Fruit fly (Drosophila melanogaster) whole organism, embryonic: ENCODE measurements around the gene spn-B.

Experiments
- CG11504 ChIP-seq: fragments of 200-800 bp; sonication (Bioruptor generic); optimal IDR thresholded peaks from 3 replicates; lab custom pipeline; 2019; ENCODE audit warnings: missing biosample characterization, mild to moderate bottlenecking, missing genetic modification characterization, moderate library complexity
- CG1233 ChIP-seq: fragments of 200-800 bp; sonication (Bioruptor generic); optimal IDR thresholded peaks from 4 replicates; lab custom pipeline; 2018; ENCODE audit warnings: missing biosample characterization, mild to moderate bottlenecking, missing genetic modification characterization
- CG13424 ChIP-seq: fragments of 200-800 bp; sonication (Bioruptor generic); optimal IDR thresholded peaks from 2 replicates; lab custom pipeline; 2019; ENCODE audit warnings: missing biosample characterization, mild to moderate bottlenecking, missing genetic modification characterization, moderate library complexity
- CG13775 ChIP-seq: fragments of 200-800 bp; sonication (Bioruptor generic); optimal IDR thresholded peaks from 3 replicates; lab custom pipeline; 2017; ENCODE audit warnings: missing biosample characterization, mild to moderate bottlenecking, missing genetic modification characterization
- CG13894 ChIP-seq: fragments of 200-800 bp; sonication (Bioruptor generic); optimal IDR thresholded peaks from 3 replicates; lab custom pipeline; 2018; ENCODE audit warnings: missing biosample characterization, mild to moderate bottlenecking, missing genetic modification characterization, moderate library complexity
- CG14441 ChIP-seq: fragments of 200-800 bp; sonication (Bioruptor generic); IDR thresholded peaks from 2 replicates; pipeline ENCODE4 v1.3.6; 2022; ENCODE audit warnings: missing biosample characterization, missing genetic modification characterization
- CG15514 ChIP-seq: fragments of 200-800 bp; sonication (Bioruptor generic); optimal IDR thresholded peaks from 3 replicates; lab custom pipeline; 2017; ENCODE audit warnings: missing biosample characterization, missing genetic modification characterization, mild to moderate bottlenecking, moderate library complexity, missing genetic modification reagents
- CG15601 ChIP-seq: fragments of 200-800 bp; sonication (Bioruptor generic); optimal IDR thresholded peaks from 3 replicates; lab custom pipeline; 2019; ENCODE audit warnings: missing biosample characterization, mild to moderate bottlenecking, missing genetic modification characterization, moderate library complexity
- CG1603 ChIP-seq: fragments of 200-800 bp; sonication (Bioruptor generic); optimal IDR thresholded peaks from 2 replicates; lab custom pipeline; 2019; ENCODE audit warnings: missing biosample characterization, mild to moderate bottlenecking, missing genetic modification characterization, moderate library complexity
- CG17612 ChIP-seq: fragments of 200-800 bp; sonication (Bioruptor generic); IDR thresholded peaks from 2 replicates; pipeline ENCODE4 v1.3.6; 2022; ENCODE audit warnings: missing biosample characterization, missing genetic modification characterization
- CG18011 ChIP-seq: fragments of 200-800 bp; sonication (Bioruptor generic); optimal IDR thresholded peaks from 2 replicates; lab custom pipeline; 2017; ENCODE audit warnings: missing biosample characterization, missing genetic modification characterization, mild to moderate bottlenecking, moderate library complexity, missing genotype
- CG2875 ChIP-seq: fragments of 200-800 bp; sonication (Bioruptor generic); optimal IDR thresholded peaks from 2 replicates; lab custom pipeline; 2017; ENCODE audit warnings: missing biosample characterization, mild to moderate bottlenecking, missing genetic modification characterization, missing genetic modification reagents
- CG32532 ChIP-seq: fragments of 200-800 bp; sonication (Bioruptor generic); IDR thresholded peaks from 2 replicates; pipeline ENCODE4 v1.3.6; 2022; ENCODE audit warnings: missing biosample characterization, missing genetic modification characterization
- CG43689 ChIP-seq: fragments of 200-800 bp; sonication (Bioruptor generic); IDR thresholded peaks from 2 replicates; pipeline ENCODE4 v1.3.6; 2022; ENCODE audit warnings: missing biosample characterization, missing genetic modification characterization
- CG4617 ChIP-seq: fragments of 200-800 bp; sonication (Bioruptor generic); optimal IDR thresholded peaks from 3 replicates; lab custom pipeline; 2016; ENCODE audit warnings: missing biosample characterization, missing genetic modification characterization, borderline replicate concordance
- CG5953 ChIP-seq: fragments of 200-800 bp; sonication (Bioruptor generic); IDR thresholded peaks from 2 replicates; pipeline ENCODE4 v1.3.6; 2022; ENCODE audit warnings: missing biosample characterization, missing genetic modification characterization
- CG9797 ChIP-seq: fragments of 200-800 bp; sonication (Bioruptor generic); optimal IDR thresholded peaks from 3 replicates; lab custom pipeline; 2018; ENCODE audit warnings: missing biosample characterization, mild to moderate bottlenecking, missing genetic modification characterization
- CoRest ChIP-seq: fragments of 200-800 bp; sonication (Bioruptor generic); optimal IDR thresholded peaks from 3 replicates; lab custom pipeline; 2018; ENCODE audit warnings: missing biosample characterization, mild to moderate bottlenecking, missing genetic modification characterization, moderate library complexity
- Ets65A ChIP-seq: fragments of 200-800 bp; sonication (Bioruptor generic); peaks from one replicate; lab custom pipeline; 2016; ENCODE audit warnings: missing biosample characterization, missing genetic modification characterization
- H2.0 ChIP-seq: fragments of 200-800 bp; sonication (Bioruptor generic); IDR thresholded peaks from 2 replicates; pipeline ENCODE4 v1.3.6; 2022; ENCODE audit warnings: missing biosample characterization, missing genetic modification characterization
- HLH3B ChIP-seq: fragments of 200-800 bp; sonication (Bioruptor generic); IDR thresholded peaks from 2 replicates; pipeline ENCODE4 v1.3.6; 2022; ENCODE audit warnings: missing biosample characterization, missing genetic modification characterization
- Hr3 ChIP-seq: fragments of 200-800 bp; sonication (Bioruptor generic); optimal IDR thresholded peaks from 3 replicates; lab custom pipeline; 2016; ENCODE audit warnings: missing biosample characterization, missing genetic modification characterization
- Hsf ChIP-seq: fragments of 200-800 bp; sonication (Bioruptor generic); optimal IDR thresholded peaks from 3 replicates; lab custom pipeline; 2016; ENCODE audit warnings: missing biosample characterization, missing genetic modification characterization
- Jarid2 ChIP-seq: fragments of 200-800 bp; sonication (Bioruptor generic); optimal IDR thresholded peaks from 3 replicates; lab custom pipeline; 2017; ENCODE audit warnings: mild to moderate bottlenecking, missing biosample characterization, missing genetic modification reagents, missing genetic modification characterization
- Lim3 ChIP-seq: fragments of 200-800 bp; sonication (Bioruptor generic); IDR thresholded peaks from 2 replicates; pipeline ENCODE4 v1.3.6; 2022; ENCODE audit warnings: missing biosample characterization, missing genetic modification characterization
- MBD-R2 ChIP-seq: fragments of 200-800 bp; sonication (Bioruptor generic); IDR thresholded peaks from 2 replicates; pipeline ENCODE4 v1.3.6; 2022; ENCODE audit warnings: missing biosample characterization, missing genetic modification characterization
- Oaz ChIP-seq: fragments of 200-800 bp; sonication (Bioruptor generic); IDR thresholded peaks from 2 replicates; pipeline ENCODE4 v1.3.6; 2022; ENCODE audit warnings: missing biosample characterization, missing genetic modification characterization
- Ravus ChIP-seq: fragments of 200-800 bp; sonication (Bioruptor generic); IDR thresholded peaks from 2 replicates; pipeline ENCODE4 v1.3.6; 2022; ENCODE audit warnings: missing biosample characterization, missing genetic modification characterization
- Spps ChIP-seq: fragments of 200-800 bp; sonication (Bioruptor generic); optimal IDR thresholded peaks from 2 replicates; lab custom pipeline; 2018; ENCODE audit warnings: missing biosample characterization, mild to moderate bottlenecking, missing genetic modification characterization
- Stat92E ChIP-seq, 3 experiments: fragments of >200 bp in 2 of 3; fragments of 200-800 bp in 1 of 3; sonication (Bioruptor generic) in 1 of 3; optimal IDR thresholded peaks; 2 replicates each; lab custom pipeline; 2017 to 2019; ENCODE audit warnings: missing biosample characterization in 3 of 3, missing genetic modification characterization in 3 of 3, mild to moderate bottlenecking in 1 of 3, moderate library complexity in 1 of 3
- ato ChIP-seq: fragments of 200-800 bp; sonication (Bioruptor generic); IDR thresholded peaks from 2 replicates; pipeline ENCODE4 v1.3.6; 2022; ENCODE audit warnings: missing biosample characterization, missing genetic modification characterization; ENCODE audit not compliant: partially characterized antibody
- cas ChIP-seq: fragments of 200-800 bp; sonication (Bioruptor generic); IDR thresholded peaks from 2 replicates; pipeline ENCODE4 v1.3.6; 2022; ENCODE audit warnings: missing biosample characterization, missing genetic modification characterization
- cwo ChIP-seq: fragments of 200-800 bp; sonication (Bioruptor generic); optimal IDR thresholded peaks from 3 replicates; lab custom pipeline; 2017; ENCODE audit warnings: missing biosample characterization, missing genetic modification characterization, mild to moderate bottlenecking, moderate library complexity, missing genetic modification reagents
- dan ChIP-seq: fragments of 200-800 bp; sonication (Bioruptor generic); IDR thresholded peaks from 2 replicates; pipeline ENCODE4 v1.3.6; 2022; ENCODE audit warnings: missing biosample characterization, missing genetic modification characterization
- dm ChIP-seq: fragments of 200-800 bp; sonication (Bioruptor generic); optimal IDR thresholded peaks from 3 replicates; lab custom pipeline; 2016; ENCODE audit warnings: missing biosample characterization, missing genetic modification characterization
- ems ChIP-seq: fragments of 200-800 bp; sonication (Bioruptor generic); optimal IDR thresholded peaks from 3 replicates; lab custom pipeline; 2016; ENCODE audit warnings: missing biosample characterization, missing genetic modification characterization
- hb ChIP-seq: fragments of 200-800 bp; sonication (Bioruptor generic); IDR thresholded peaks from 3 replicates; pipeline ENCODE4 v1.3.6; 2022; ENCODE audit warnings: missing biosample characterization, missing genetic modification characterization; ENCODE audit not compliant: partially characterized antibody
- ken ChIP-seq: fragments of 200-800 bp; sonication (Bioruptor generic); IDR thresholded peaks from 3 replicates; pipeline ENCODE4 v1.3.6; 2022; ENCODE audit warnings: missing biosample characterization, missing genetic modification characterization
- klu ChIP-seq: fragments of 200-800 bp; sonication (Bioruptor generic); IDR thresholded peaks from 2 replicates; pipeline ENCODE4 v1.3.6; 2022; ENCODE audit warnings: missing biosample characterization, missing genetic modification characterization
- lmd ChIP-seq: fragments of 200-800 bp; sonication (Bioruptor generic); IDR thresholded peaks from 2 replicates; pipeline ENCODE4 v1.3.6; 2022; ENCODE audit warnings: missing biosample characterization, missing genetic modification characterization
- lov ChIP-seq, 2 experiments: fragments of 200-800 bp in 1 of 2; fragments of >200 bp in 1 of 2; sonication (Bioruptor generic) in 1 of 2; IDR thresholded peaks in 1 of 2; optimal IDR thresholded peaks in 1 of 2; 2 replicates in 1 of 2; 3 replicates in 1 of 2; pipeline versions ENCODE4 v1.3.6 to Lab custom; 2017 to 2022; ENCODE audit warnings: missing biosample characterization in 1 of 2, missing genetic modification characterization in 1 of 2
- pfk ChIP-seq: fragments of 200-800 bp; sonication (Bioruptor generic); optimal IDR thresholded peaks from 2 replicates; lab custom pipeline; 2018; ENCODE audit warnings: missing biosample characterization, mild to moderate bottlenecking, missing genetic modification characterization, moderate library complexity
- pita ChIP-seq: fragments of 200-800 bp; sonication (Bioruptor generic); optimal IDR thresholded peaks from 2 replicates; lab custom pipeline; 2017; ENCODE audit warnings: missing biosample characterization, mild to moderate bottlenecking, missing genetic modification characterization
- rib ChIP-seq: fragments of 200-800 bp; sonication (Bioruptor generic); IDR thresholded peaks from 2 replicates; pipeline ENCODE4 v1.3.6; 2022; ENCODE audit warnings: missing biosample characterization, missing genetic modification characterization
- ttk ChIP-seq: fragments of 200-800 bp; sonication (Bioruptor generic); IDR thresholded peaks from 2 replicates; pipeline ENCODE4 v2.1.2; 2022; ENCODE audit warnings: missing biosample characterization, missing genetic modification characterization
- unc-4 ChIP-seq: fragments of 200-800 bp; sonication (Bioruptor generic); IDR thresholded peaks from 2 replicates; pipeline ENCODE4 v1.3.6; 2022; ENCODE audit warnings: missing biosample characterization, missing genetic modification characterization; ENCODE audit not compliant: partially characterized antibody
- z ChIP-seq: fragments of 200-800 bp; sonication (Bioruptor generic); IDR thresholded peaks from 3 replicates; pipeline ENCODE4 v1.3.6; 2022; ENCODE audit warnings: missing biosample characterization, missing genetic modification characterization
- zen ChIP-seq: fragments of 200-800 bp; sonication (Bioruptor generic); optimal IDR thresholded peaks from 3 replicates; lab custom pipeline; 2018; ENCODE audit warnings: missing biosample characterization, mild to moderate bottlenecking, missing genetic modification characterization, moderate library complexity

spn-B gene

DNA sequence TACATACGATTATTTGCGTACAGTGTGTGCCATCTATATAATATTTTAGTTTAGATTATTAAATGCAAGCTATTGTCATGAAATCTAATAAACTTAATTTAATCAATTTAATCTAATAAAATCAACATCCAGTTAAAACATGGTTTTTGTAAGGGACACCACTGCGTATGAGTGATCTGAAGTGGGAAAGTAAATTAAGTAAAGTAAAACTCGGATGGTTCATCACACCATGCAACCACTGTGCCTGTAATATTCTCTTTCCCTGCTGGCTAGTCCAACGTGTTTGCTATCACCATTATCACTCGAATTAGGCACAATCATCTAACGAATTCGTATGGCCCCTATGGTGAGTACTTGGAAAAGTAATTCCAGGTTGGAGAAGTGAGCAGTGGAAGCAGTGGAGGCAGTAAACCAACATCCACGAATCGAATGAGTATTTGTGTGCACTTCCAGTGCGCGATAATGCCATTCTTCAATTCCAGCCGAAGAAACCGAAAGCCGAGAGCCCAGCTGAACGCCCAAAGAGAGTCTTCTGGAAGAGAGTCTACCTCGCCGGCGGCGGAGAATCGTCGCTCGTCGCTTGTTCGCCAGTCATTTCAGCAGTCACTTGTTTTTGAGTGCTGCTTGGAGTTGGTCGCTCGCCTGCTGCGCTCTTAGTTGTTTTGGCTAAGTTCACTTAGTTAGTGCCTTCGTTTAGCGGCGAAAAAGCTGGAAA lies 39.0 kb upstream of the spn-B start, which contains the start of gene red (continued):
- TF ChIP-seq CG32532 (GFP tag; lab: Robert Waterston, UW), result peak; percentile 87
- peak; percentile 62 for TF ChIP-seq CG13775
- TF ChIP-seq CG13424, result peak; percentile 81
- peak; percentile 13 for TF ChIP-seq pfk (GFP tag; lab: Kevin White, UChicago)
- peak; percentile 71 for TF ChIP-seq H2.0 (GFP tag; lab: Robert Waterston, UW)
- peak; percentile 84 for TF ChIP-seq CG11504 (tag; lab: Kevin White, UChicago)
- TF ChIP-seq ems (GFP tag; lab: Kevin White, UChicago), result peak; percentile 64
- TF ChIP-seq CG9797 (GFP tag; lab: Kevin White, UChicago), result no peak
- TF ChIP-seq ato (GFP tag; lab: Robert Waterston, UW), result no peak
- peak; percentile 42; the same call in 1 of the 2 replicates for TF ChIP-seq CG5953 (GFP tag; lab: Robert Waterston, UW)
- peak; percentile 37 for TF ChIP-seq CG2875
- TF ChIP-seq Jarid2 (GFP tag; lab: Kevin White, UChicago), result peak; percentile 82
- TF ChIP-seq CG1603 (tag; lab: Kevin White, UChicago), result peak; percentile 47
- TF ChIP-seq dan (GFP tag; lab: Robert Waterston, UW), result no peak
- peak; percentile 70 for TF ChIP-seq ttk (GFP tag; lab: Robert Waterston, UW)
- TF ChIP-seq Ravus (GFP tag; lab: Robert Waterston, UW), result peak; percentile 28
- TF ChIP-seq CG1233 (GFP tag; lab: Kevin White, UChicago), result peak; percentile 66
- TF ChIP-seq hb (GFP tag; lab: Robert Waterston, UW), result no peak
- peak; percentile 87 for TF ChIP-seq cwo (GFP tag; lab: Kevin White, UChicago)
- TF ChIP-seq Lim3 (GFP tag; lab: Robert Waterston, UW), result peak; percentile 39; the same call in 1 of the 2 replicates
- no peak for TF ChIP-seq zen (tag; lab: Kevin White, UChicago)
- no peak for TF ChIP-seq Spps
- TF ChIP-seq Hr3 (GFP tag; lab: Kevin White, UChicago), result peak; percentile 64
- peak; percentile 65; the same call in 2 of the 3 replicates for TF ChIP-seq ken (GFP tag; lab: Robert Waterston, UW)
- peak; percentile 45 for TF ChIP-seq CG15601 (tag; lab: Kevin White, UChicago)
- TF ChIP-seq Hsf (GFP tag; lab: Kevin White, UChicago), result peak; percentile 62
- no peak for TF ChIP-seq CG17612
- peak; percentile 47 for TF ChIP-seq unc-4 (GFP tag; lab: Robert Waterston, UW)
- TF ChIP-seq MBD-R2 (GFP tag; lab: Robert Waterston, UW), result peak; percentile 50; the same call in 1 of the 2 replicates
- peak; percentile 11; the same call in 1 of the 2 replicates for TF ChIP-seq CG43689 (GFP tag; lab: Robert Waterston, UW)
- no peak for TF ChIP-seq dm (GFP tag; lab: Kevin White, UChicago)
- peak; percentile 76 for TF ChIP-seq CG15514 (GFP tag; lab: Kevin White, UChicago)
- TF ChIP-seq CG13894, result peak; percentile 57
- peak; percentile 33; the same call in 1 of the 2 replicates for TF ChIP-seq cas (GFP tag; lab: Robert Waterston, UW)
- no peak for TF ChIP-seq pita (GFP tag; lab: Kevin White, UChicago)
- TF ChIP-seq CG4617 (GFP tag; lab: Kevin White, UChicago), result no peak
- peak; percentile 76 for TF ChIP-seq lmd
- no peak for TF ChIP-seq Oaz (GFP tag; lab: Robert Waterston, UW)
- TF ChIP-seq Stat92E (GFP tag; optimal IDR thresholded peaks at IDR 0.05; lab: Kevin White, UChicago), result peak in 1 of 3 experiments; percentile 9
- TF ChIP-seq klu, result no peak
- TF ChIP-seq CoRest, result peak; percentile 81
- peak; percentile 54 for TF ChIP-seq CG18011 (GFP tag; lab: Kevin White, UChicago)
- TF ChIP-seq HLH3B, result peak; percentile 74
- peak; percentile 58; the same call in 2 of the 3 replicates for TF ChIP-seq z (GFP tag; lab: Robert Waterston, UW)
- no peak; the same call in 1 of the 2 replicates for TF ChIP-seq rib (GFP tag; lab: Robert Waterston, UW)
- TF ChIP-seq lov (optimal IDR thresholded peaks at IDR 0.05; lab: Kevin White, UChicago), result no peak
- TF ChIP-seq lov (GFP tag; IDR thresholded peaks at IDR 0.05; lab: Robert Waterston, UW), result no peak
- TF ChIP-seq Ets65A (GFP tag; lab: Kevin White, UChicago), result peak; percentile 92
- TF ChIP-seq CG14441, result peak; percentile 71; the same call in 1 of the 2 replicates
